Worm (Caenorhabditis elegans) whole organism, L2 larva: Measurements from ENCODE around the gene ran-3.

Experiments used
- lin-13 ChIP-seq: fragments of 150-350 bp; optimal IDR thresholded peaks from 2 replicates; lab custom pipeline; 2014; ENCODE audit warnings: missing biosample characterization, missing genetic modification reagents, missing genetic modification characterization
- nhr-11 ChIP-seq: fragments of 150-350 bp; optimal IDR thresholded peaks from 2 replicates; lab custom pipeline; 2014; ENCODE audit warnings: missing biosample characterization, missing genetic modification characterization
- nhr-237 ChIP-seq: fragments of 150-350 bp; optimal IDR thresholded peaks from 2 replicates; lab custom pipeline; 2014; ENCODE audit warnings: missing biosample characterization, missing genetic modification characterization
- snpc-4 ChIP-seq: fragments of 150-350 bp; optimal IDR thresholded peaks from 2 replicates; lab custom pipeline; 2014; ENCODE audit warnings: missing biosample characterization, missing genetic modification characterization
- unc-62 ChIP-seq: fragments of 150-350 bp; optimal IDR thresholded peaks from 2 replicates; lab custom pipeline; 2014; ENCODE audit warnings: missing biosample characterization, missing genetic modification reagents, missing genetic modification characterization
- zag-1 ChIP-seq: fragments of 150-350 bp; optimal IDR thresholded peaks from 2 replicates; lab custom pipeline; 2014; ENCODE audit warnings: missing biosample characterization, missing genetic modification characterization

- TF ChIP-seq nhr-11 (tag; lab: Kevin White, UChicago) (no peak), nhr-237 (tag; lab: Kevin White, UChicago) (no peak), snpc-4 (tag; lab: Kevin White, UChicago) (no peak), lin-13 (GFP tag; lab: Kevin White, UChicago) (no peak), zag-1 (tag; lab: Kevin White, UChicago) (no peak), unc-62 (no peak)
These were observed 4.6 kb upstream of the ran-3 start, which contains the start of gene C26D10.4 for ce11 chrII:8329462-8329861.
